Fruit fly (Drosophila melanogaster) whole organism, embryonic: ENCODE data around the gene Alh.
A peak's percentile ranks its signal among the peaks of the same experiment; 100 is the strongest.

Source experiments
- B-H1 ChIP-seq: fragments of 200-800 bp; sonication (Bioruptor generic); IDR thresholded peaks from 3 replicates; pipeline ENCODE4 v1.3.6; 2022; ENCODE audit warnings: missing biosample characterization, missing genetic modification characterization
- CG10979 ChIP-seq: fragments of 200-800 bp; sonication (Bioruptor generic); optimal IDR thresholded peaks from 2 replicates; lab custom pipeline; 2018; ENCODE audit warnings: missing biosample characterization, mild to moderate bottlenecking, missing genetic modification characterization, moderate library complexity
- CG15696 ChIP-seq: fragments of 200-800 bp; sonication (Bioruptor generic); optimal IDR thresholded peaks from 2 replicates; lab custom pipeline; 2019; ENCODE audit warnings: missing biosample characterization, mild to moderate bottlenecking, missing genetic modification characterization, moderate library complexity
- CG17361 ChIP-seq: fragments of 200-800 bp; sonication (Bioruptor generic); IDR thresholded peaks from 3 replicates; pipeline ENCODE4 v1.3.6; 2022; ENCODE audit warnings: missing biosample characterization, missing genetic modification characterization
- CG18262 ChIP-seq: fragments of 200-800 bp; optimal IDR thresholded peaks from 3 replicates; lab custom pipeline; 2019; ENCODE audit warnings: missing biosample characterization, mild to moderate bottlenecking, missing genetic modification characterization, moderate library complexity
- CG2120 ChIP-seq: fragments of 200-800 bp; sonication (Bioruptor generic); optimal IDR thresholded peaks from 3 replicates; lab custom pipeline; 2016; ENCODE audit warnings: missing biosample characterization, missing genetic modification characterization
- CG2678 ChIP-seq: fragments of 200-800 bp; sonication (Bioruptor generic); optimal IDR thresholded peaks from 3 replicates; lab custom pipeline; 2019; ENCODE audit warnings: missing biosample characterization, mild to moderate bottlenecking, missing genetic modification characterization, moderate library complexity
- CG30403 ChIP-seq: fragments of 200-800 bp; sonication (Bioruptor generic); optimal IDR thresholded peaks from 3 replicates; lab custom pipeline; 2016; ENCODE audit warnings: missing biosample characterization, missing genetic modification characterization
- CG32532 ChIP-seq: fragments of 200-800 bp; sonication (Bioruptor generic); IDR thresholded peaks from 2 replicates; pipeline ENCODE4 v1.3.6; 2022; ENCODE audit warnings: missing biosample characterization, missing genetic modification characterization
- CG43689 ChIP-seq: fragments of 200-800 bp; sonication (Bioruptor generic); IDR thresholded peaks from 2 replicates; pipeline ENCODE4 v1.3.6; 2022; ENCODE audit warnings: missing biosample characterization, missing genetic modification characterization
- CG4707 ChIP-seq: fragments of 200-800 bp; sonication (Bioruptor generic); optimal IDR thresholded peaks from 2 replicates; lab custom pipeline; 2018; ENCODE audit warnings: missing biosample characterization, mild to moderate bottlenecking, missing genetic modification characterization, moderate library complexity
- CG6854 ChIP-seq: fragments of 200-800 bp; sonication (Bioruptor generic); optimal IDR thresholded peaks from 3 replicates; lab custom pipeline; 2017; ENCODE audit warnings: missing biosample characterization, mild to moderate bottlenecking, missing genetic modification characterization
- Camta ChIP-seq: fragments of 200-800 bp; sonication (Bioruptor generic); optimal IDR thresholded peaks from 2 replicates; lab custom pipeline; 2016; ENCODE audit warnings: missing biosample characterization, missing genetic modification characterization
- CoRest ChIP-seq: fragments of 200-800 bp; sonication (Bioruptor generic); optimal IDR thresholded peaks from 3 replicates; lab custom pipeline; 2018; ENCODE audit warnings: missing biosample characterization, mild to moderate bottlenecking, missing genetic modification characterization, moderate library complexity
- Dek ChIP-seq: fragments of 200-800 bp; sonication (Bioruptor generic); optimal IDR thresholded peaks from 3 replicates; lab custom pipeline; 2019; ENCODE audit warnings: missing biosample characterization, mild to moderate bottlenecking, missing genetic modification characterization, moderate library complexity
- Dp ChIP-seq: fragments of 200-800 bp; sonication (Bioruptor generic); optimal IDR thresholded peaks from 2 replicates; lab custom pipeline; 2018; ENCODE audit warnings: missing biosample characterization, mild to moderate bottlenecking, missing genetic modification characterization, moderate library complexity
- Drgx ChIP-seq: fragments of 200-800 bp; sonication (Bioruptor generic); IDR thresholded peaks from 2 replicates; pipeline ENCODE4 v1.3.6; 2022; ENCODE audit warnings: missing biosample characterization, missing genetic modification characterization
- Eip74EF ChIP-seq, 2 experiments: fragments of 200-800 bp in 1 of 2; fragments of >200 bp in 1 of 2; sonication (Bioruptor generic) in 1 of 2; optimal IDR thresholded peaks; 2 replicates each; lab custom pipeline; 2017 to 2019; ENCODE audit warnings: missing biosample characterization in 2 of 2, missing genetic modification characterization in 2 of 2, mild to moderate bottlenecking in 1 of 2, moderate library complexity in 1 of 2
- HHEX ChIP-seq: fragments of 200-800 bp; sonication (Bioruptor generic); optimal IDR thresholded peaks from 3 replicates; lab custom pipeline; 2017; ENCODE audit warnings: missing biosample characterization, mild to moderate bottlenecking, missing genetic modification characterization, missing genetic modification reagents
- HmgD ChIP-seq: fragments of 200-800 bp; sonication (Bioruptor generic); optimal IDR thresholded peaks from 3 replicates; lab custom pipeline; 2016; ENCODE audit warnings: missing biosample characterization, missing genetic modification characterization
- HmgZ ChIP-seq: fragments of 200-800 bp; sonication (Bioruptor generic); optimal IDR thresholded peaks from 2 replicates; lab custom pipeline; 2018; ENCODE audit warnings: missing biosample characterization, mild to moderate bottlenecking, missing genetic modification characterization
- Hr51 ChIP-seq, 2 experiments: fragments of 200-800 bp; sonication (Bioruptor generic); optimal IDR thresholded peaks; 2 replicates in 1 of 2; 3 replicates in 1 of 2; lab custom pipeline; 2016 to 2018; ENCODE audit warnings: missing biosample characterization in 2 of 2, missing genetic modification characterization in 2 of 2, mild to moderate bottlenecking in 1 of 2, moderate library complexity in 1 of 2
- Hsf ChIP-seq: fragments of 200-800 bp; sonication (Bioruptor generic); optimal IDR thresholded peaks from 3 replicates; lab custom pipeline; 2016; ENCODE audit warnings: missing biosample characterization, missing genetic modification characterization
- Lhr ChIP-seq: fragments of 200-800 bp; sonication (Bioruptor generic); optimal IDR thresholded peaks from 3 replicates; lab custom pipeline; 2017; ENCODE audit warnings: mild to moderate bottlenecking, missing biosample characterization, missing genetic modification reagents, missing genetic modification characterization
- MESR4 ChIP-seq: fragments of 200-800 bp; sonication (Bioruptor generic); optimal IDR thresholded peaks from 2 replicates; lab custom pipeline; 2018; ENCODE audit warnings: missing biosample characterization, mild to moderate bottlenecking, missing genetic modification characterization, moderate library complexity
- Myb ChIP-seq: fragments of 200-800 bp; sonication (Bioruptor generic); optimal IDR thresholded peaks from 2 replicates; lab custom pipeline; 2016; ENCODE audit warnings: missing biosample characterization, missing genetic modification characterization
- Xbp1 ChIP-seq: fragments of 200-800 bp; sonication (Bioruptor generic); optimal IDR thresholded peaks from 3 replicates; lab custom pipeline; 2016; ENCODE audit warnings: missing biosample characterization, mild to moderate bottlenecking, missing genetic modification characterization
- caup ChIP-seq: fragments of 200-800 bp; sonication (Bioruptor generic); optimal IDR thresholded peaks from 3 replicates; lab custom pipeline; 2017; ENCODE audit warnings: missing biosample characterization, mild to moderate bottlenecking, missing genetic modification characterization, moderate library complexity; ENCODE audit not compliant: severe bottlenecking
- cg ChIP-seq: fragments of 200-800 bp; sonication (Bioruptor generic); optimal IDR thresholded peaks from 3 replicates; lab custom pipeline; 2019; ENCODE audit warnings: missing biosample characterization, mild to moderate bottlenecking, missing genetic modification characterization, moderate library complexity
- fd64A ChIP-seq: fragments of 200-800 bp; sonication (Bioruptor generic); optimal IDR thresholded peaks from 3 replicates; lab custom pipeline; 2018; ENCODE audit warnings: missing biosample characterization, mild to moderate bottlenecking, missing genetic modification characterization
- grau ChIP-seq: fragments of 200-800 bp; optimal IDR thresholded peaks from 3 replicates; lab custom pipeline; 2019; ENCODE audit warnings: missing biosample characterization, mild to moderate bottlenecking, missing genetic modification characterization, moderate library complexity
- jing ChIP-seq: fragments of 200-800 bp; sonication (Bioruptor generic); optimal IDR thresholded peaks from 2 replicates; lab custom pipeline; 2018; ENCODE audit warnings: missing biosample characterization, mild to moderate bottlenecking, missing genetic modification characterization
- lbe ChIP-seq: fragments of 200-800 bp; sonication (Bioruptor generic); optimal IDR thresholded peaks from 2 replicates; lab custom pipeline; 2016; ENCODE audit warnings: missing biosample characterization, mild to moderate bottlenecking, missing genetic modification characterization
- nerfin-1 ChIP-seq: fragments of 200-800 bp; sonication (Bioruptor generic); optimal IDR thresholded peaks from 3 replicates; lab custom pipeline; 2019; ENCODE audit warnings: missing biosample characterization, mild to moderate bottlenecking, missing genetic modification characterization, moderate library complexity
- nom ChIP-seq: fragments of 200-800 bp; sonication (Bioruptor generic); optimal IDR thresholded peaks from 2 replicates; lab custom pipeline; 2017; ENCODE audit warnings: missing biosample characterization, missing genetic modification characterization, mild to moderate bottlenecking, moderate library complexity, missing genetic modification reagents
- pfk ChIP-seq: fragments of 200-800 bp; sonication (Bioruptor generic); optimal IDR thresholded peaks from 2 replicates; lab custom pipeline; 2018; ENCODE audit warnings: missing biosample characterization, mild to moderate bottlenecking, missing genetic modification characterization, moderate library complexity
- pum ChIP-seq: fragments of 200-800 bp; sonication (Bioruptor generic); optimal IDR thresholded peaks from 2 replicates; lab custom pipeline; 2016; ENCODE audit warnings: missing biosample characterization, missing genetic modification characterization
- pzg ChIP-seq: fragments of 200-800 bp; sonication (Bioruptor generic); optimal IDR thresholded peaks from 3 replicates; lab custom pipeline; 2018; ENCODE audit warnings: missing biosample characterization, mild to moderate bottlenecking, missing genetic modification characterization, moderate library complexity
- scrt ChIP-seq: fragments of 200-800 bp; sonication (Bioruptor generic); optimal IDR thresholded peaks from 2 replicates; lab custom pipeline; 2018; ENCODE audit warnings: missing biosample characterization, mild to moderate bottlenecking, missing genetic modification characterization, moderate library complexity
- sd ChIP-seq: fragments of 200-800 bp; sonication (Bioruptor generic); optimal IDR thresholded peaks from 3 replicates; lab custom pipeline; 2018; ENCODE audit warnings: missing biosample characterization, mild to moderate bottlenecking, missing genetic modification characterization, moderate library complexity
- sr ChIP-seq: fragments of 200-800 bp; sonication (Bioruptor generic); IDR thresholded peaks from 3 replicates; pipeline ENCODE4 v1.3.6; 2022; ENCODE audit warnings: missing biosample characterization, missing genetic modification characterization
- sug ChIP-seq: fragments of 200-800 bp; optimal IDR thresholded peaks from 2 replicates; lab custom pipeline; 2019; ENCODE audit warnings: missing biosample characterization, mild to moderate bottlenecking, missing genetic modification characterization, moderate library complexity
- tio ChIP-seq: fragments of 200-800 bp; sonication (Bioruptor generic); optimal IDR thresholded peaks from 2 replicates; lab custom pipeline; 2017; ENCODE audit warnings: missing biosample characterization, missing genetic modification characterization, inconsistent platforms
- trem ChIP-seq: fragments of 200-800 bp; optimal IDR thresholded peaks from 3 replicates; lab custom pipeline; 2019; ENCODE audit warnings: missing biosample characterization, mild to moderate bottlenecking, missing genetic modification characterization, moderate library complexity
- unpg ChIP-seq: fragments of 200-800 bp; sonication (Bioruptor generic); optimal IDR thresholded peaks from 3 replicates; lab custom pipeline; 2018; ENCODE audit warnings: missing biosample characterization, mild to moderate bottlenecking, missing genetic modification characterization, moderate library complexity
- zfh1 ChIP-seq: fragments of 200-800 bp; sonication (Bioruptor generic); IDR thresholded peaks from 3 replicates; pipeline ENCODE4 v1.3.6; 2022; ENCODE audit warnings: missing biosample characterization, missing genetic modification characterization

Alh gene

dm6 chr3R:7085455-7085854, 38.5 kb downstream of the Alh start (continued):
- peak; percentile 78 for TF ChIP-seq Dp
- TF ChIP-seq scrt: peak; percentile 21
- TF ChIP-seq cg (GFP tag; lab: Kevin White, UChicago): peak; percentile 84
- no peak for TF ChIP-seq CG43689 (GFP tag; lab: Robert Waterston, UW)
- TF ChIP-seq Myb (GFP tag; lab: Kevin White, UChicago): peak; percentile 80
- TF ChIP-seq sug: peak; percentile 10
- TF ChIP-seq HmgZ (tag; lab: Kevin White, UChicago): peak; percentile 1
- no peak for TF ChIP-seq trem (tag; lab: Kevin White, UChicago)
- peak; percentile 74 for TF ChIP-seq sr (GFP tag; lab: Robert Waterston, UW)
- peak; percentile 28 for TF ChIP-seq CG4707 (GFP tag; lab: Kevin White, UChicago)
- TF ChIP-seq zfh1 (GFP tag; lab: Robert Waterston, UW): peak; percentile 5; the same call in 1 of the 3 replicates

DNA sequence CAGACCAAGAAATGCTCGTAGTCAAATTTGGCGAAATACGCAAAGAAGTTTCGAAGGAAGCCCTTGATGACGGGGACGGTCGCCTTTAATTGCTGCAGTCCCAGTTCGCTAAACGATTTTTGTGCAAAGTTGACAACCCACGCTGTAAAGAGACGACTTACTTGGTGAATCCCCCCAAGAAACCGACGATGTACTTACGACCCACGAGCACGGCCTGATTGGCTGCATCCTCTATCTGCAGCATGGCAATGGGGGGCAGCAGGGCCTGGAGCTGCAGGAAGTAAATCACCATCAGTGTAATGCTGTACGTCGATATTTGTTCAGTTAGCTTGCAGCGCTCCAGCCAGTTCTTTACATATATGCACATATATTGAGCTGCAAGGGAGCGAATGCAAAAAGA, 40.2 kb downstream of the Alh start:
- no peak for TF ChIP-seq CG32532 (GFP tag; lab: Robert Waterston, UW)
- TF ChIP-seq HHEX (GFP tag; lab: Kevin White, UChicago): no peak
- TF ChIP-seq Drgx (GFP tag; lab: Robert Waterston, UW): no peak
- TF ChIP-seq CG2678 (tag; lab: Kevin White, UChicago): no peak
- TF ChIP-seq nom (GFP tag; lab: Kevin White, UChicago): peak; percentile 29
- TF ChIP-seq CG15696 (tag; lab: Kevin White, UChicago): no peak
- no peak for TF ChIP-seq Dek

DNA sequence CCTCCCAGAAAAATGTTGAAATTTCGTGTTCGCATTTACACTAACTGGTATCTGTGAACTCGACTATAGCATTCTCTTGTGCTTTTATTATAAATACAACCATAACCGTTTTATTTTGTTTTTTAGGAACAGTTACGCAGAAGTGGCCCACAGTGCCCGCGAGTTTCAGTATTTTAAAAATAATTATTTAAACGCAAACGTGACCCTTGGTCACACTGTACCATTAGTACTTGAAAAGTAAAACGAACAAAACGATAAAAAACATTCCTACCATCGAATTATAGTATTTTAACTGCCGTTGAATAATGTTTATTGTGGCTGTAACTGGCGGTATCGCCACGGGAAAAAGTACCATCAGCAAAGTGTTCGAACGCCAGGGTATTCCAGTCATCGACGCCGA, 42.0 kb downstream of the Alh start, which contains the start of gene Dpck:
Gene Dpck, plus strand, starts transcription at position 211 of the 400 bp plus-strand sequence.
- peak; percentile 28 for TF ChIP-seq CG18262 (tag; lab: Kevin White, UChicago)
- no peak for TF ChIP-seq B-H1 (GFP tag; lab: Robert Waterston, UW)
- no peak for TF ChIP-seq tio (GFP tag; lab: Kevin White, UChicago)
- TF ChIP-seq Hr51 (GFP tag; optimal IDR thresholded peaks at IDR 0.05; lab: Kevin White, UChicago): peak in 1 of 2 experiments; percentile 19
- peak; percentile 13 for TF ChIP-seq unpg (GFP tag; lab: Kevin White, UChicago)
- peak; percentile 6 for TF ChIP-seq nerfin-1 (tag; lab: Kevin White, UChicago)
- TF ChIP-seq CG6854 (GFP tag; lab: Kevin White, UChicago): peak; percentile 1
- TF ChIP-seq Eip74EF (GFP tag; optimal IDR thresholded peaks at IDR 0.05; lab: Kevin White, UChicago): peak in 1 of 2 experiments; percentile 12
- peak; percentile 1 for TF ChIP-seq pum (GFP tag; lab: Kevin White, UChicago)
- peak; percentile 25 for TF ChIP-seq Hsf (GFP tag; lab: Kevin White, UChicago)
- TF ChIP-seq jing (GFP tag; lab: Kevin White, UChicago): no peak
- peak; percentile 81 for TF ChIP-seq MESR4
- no peak for TF ChIP-seq fd64A
- peak; percentile 23 for TF ChIP-seq CG10979
- peak; percentile 19 for TF ChIP-seq Xbp1 (GFP tag; lab: Kevin White, UChicago)
- TF ChIP-seq pfk (GFP tag; lab: Kevin White, UChicago): peak; percentile 37
- peak; percentile 73 for TF ChIP-seq nom (GFP tag; lab: Kevin White, UChicago)
- TF ChIP-seq CG2120: peak; percentile 44
- peak; percentile 9 for TF ChIP-seq sd (tag; lab: Kevin White, UChicago)
- TF ChIP-seq CG30403: peak; percentile 39
- TF ChIP-seq Lhr (GFP tag; lab: Kevin White, UChicago): peak; percentile 60
- 0 out of 3 replicates have a peak, but pooled peaks have one; percentile 30 for TF ChIP-seq CG17361
- TF ChIP-seq lbe: peak; percentile 38
- TF ChIP-seq pzg (GFP tag; lab: Kevin White, UChicago): peak; percentile 57
- no peak for TF ChIP-seq Camta (GFP tag; lab: Kevin White, UChicago)
- TF ChIP-seq grau: peak; percentile 33
- no peak for TF ChIP-seq HmgD (GFP tag; lab: Kevin White, UChicago)
- TF ChIP-seq caup (GFP tag; lab: Kevin White, UChicago): peak; percentile 17
- TF ChIP-seq CoRest (tag; lab: Kevin White, UChicago): peak; percentile 42
